Fruit fly (Drosophila melanogaster): ENCODE results near the gene Sb.

The Sb gene

dm6 chr3R:16094011-16094729, 21.8 kb upstream of the Sb start (continued):
- TF ChIP-seq fd59A (GFP tag; optimal IDR thresholded peaks at IDR 0.05) (peak; percentile 71), CG8632 (GFP tag; optimal IDR thresholded peaks at IDR 0.05) (peak; percentile 77), CG3919 (GFP tag; optimal IDR thresholded peaks at IDR 0.05) (peak; percentile 84), Smox (GFP tag; optimal IDR thresholded peaks at IDR 0.05) (no peak), Ets21C (GFP tag; optimal IDR thresholded peaks at IDR 0.05) (no peak), CG6163 (GFP tag; IDR thresholded peaks at IDR 0.05) (peak; percentile 68; the same call in 2 of the 3 replicates), esn (GFP tag; optimal IDR thresholded peaks at IDR 0.05) (peak; percentile 75), acj6 (GFP tag; optimal IDR thresholded peaks at IDR 0.05) (peak; percentile 83), dsx (GFP tag; optimal IDR thresholded peaks at IDR 0.05; ENCODE audit: poor library complexity, severe bottlenecking) (peak; percentile 71), fd85E (GFP tag; optimal IDR thresholded peaks at IDR 0.05) (no peak), Ets96B (tag; optimal IDR thresholded peaks at IDR 0.05) (peak; percentile 80), OdsH (GFP tag; optimal IDR thresholded peaks at IDR 0.05) (peak; percentile 87), vri (GFP tag; optimal IDR thresholded peaks at IDR 0.05) (no peak), CG6854 (GFP tag; optimal IDR thresholded peaks at IDR 0.05) (peak; percentile 26), CG32006 (GFP tag; optimal IDR thresholded peaks at IDR 0.05) (peak; percentile 94), CG11294 (GFP tag; IDR thresholded peaks at IDR 0.05) (no peak; the same call in none of the 2 replicates), Met (GFP tag; optimal IDR thresholded peaks at IDR 0.05) (peak; percentile 60), Eip75B (GFP tag; optimal IDR thresholded peaks at IDR 0.05) (peak; percentile 73), Hr38 (GFP tag; optimal IDR thresholded peaks at IDR 0.05) (no peak), CG10669 (GFP tag; optimal IDR thresholded peaks at IDR 0.05) (peak; percentile 76), ss (GFP tag; optimal IDR thresholded peaks at IDR 0.05) (peak; percentile 83 to 89), net (GFP tag; optimal IDR thresholded peaks at IDR 0.05) (peak; percentile 84), spab (GFP tag; optimal IDR thresholded peaks at IDR 0.05) (peak; percentile 83), CG16779 (tag; optimal IDR thresholded peaks at IDR 0.05) (peak; percentile 78)

- TF ChIP-seq CG6792 (GFP tag; optimal IDR thresholded peaks at IDR 0.05) = no peak
- TF ChIP-seq eg (GFP tag; IDR thresholded peaks at IDR 0.05) = no peak
- no peak for TF ChIP-seq dsx (GFP tag; optimal IDR thresholded peaks at IDR 0.05; ENCODE audit: poor library complexity, severe bottlenecking)
- no peak for TF ChIP-seq spab (GFP tag; optimal IDR thresholded peaks at IDR 0.05)
- peak; percentile 17 for TF ChIP-seq CG32006 (GFP tag; optimal IDR thresholded peaks at IDR 0.05)
- peak; percentile 28 for TF ChIP-seq Eip78C (GFP tag)
- peak; percentile 35 for TF ChIP-seq fkh (GFP tag; optimal IDR thresholded peaks at IDR 0.05)
Measured at dm6 chr3R:16094918-16095317, 21.0 kb upstream of the Sb start.

dm6 chr3R:16097661-16098329, 18.2 kb upstream of the Sb start:
- peak; percentile 97 for TF ChIP-seq CG11294 (GFP tag; IDR thresholded peaks at IDR 0.05)
- peak; percentile 100 for TF ChIP-seq CG11902 (GFP tag; optimal IDR thresholded peaks at IDR 0.05)
- TF ChIP-seq Ets96B (tag; optimal IDR thresholded peaks at IDR 0.05) = peak; percentile 99
- TF ChIP-seq CG6792 (GFP tag; optimal IDR thresholded peaks at IDR 0.05) = peak; percentile 99
- peak; percentile 98 for TF ChIP-seq eg (GFP tag; IDR thresholded peaks at IDR 0.05)
- TF ChIP-seq CG8319 (GFP tag; optimal IDR thresholded peaks at IDR 0.05) = peak; percentile 99
- peak; percentile 99 for TF ChIP-seq lz (GFP tag; optimal IDR thresholded peaks at IDR 0.05)
- TF ChIP-seq Eip75B (GFP tag; optimal IDR thresholded peaks at IDR 0.05) = peak; percentile 99
- peak; percentile 96 for TF ChIP-seq CG4318 (GFP tag; optimal IDR thresholded peaks at IDR 0.05)
- TF ChIP-seq CG34406 (GFP tag; optimal IDR thresholded peaks at IDR 0.05) = peak; percentile 98
- TF ChIP-seq CG11762 (GFP tag; optimal IDR thresholded peaks at IDR 0.05; ENCODE audit: insufficient read depth) = peak; percentile 99
- peak; percentile 98 for TF ChIP-seq CG1621 (tag; optimal IDR thresholded peaks at IDR 0.05)
- TF ChIP-seq Lpt (GFP tag; optimal IDR thresholded peaks at IDR 0.05) = peak; percentile 98
- TF ChIP-seq dac (GFP tag; optimal IDR thresholded peaks at IDR 0.05) = peak; percentile 93
- TF ChIP-seq dsx (GFP tag; optimal IDR thresholded peaks at IDR 0.05; ENCODE audit: poor library complexity, severe bottlenecking) = peak; percentile 97
- TF ChIP-seq vri (GFP tag; optimal IDR thresholded peaks at IDR 0.05) = peak; percentile 97
- TF ChIP-seq Eip78C (GFP tag) = peak; percentile 100
- TF ChIP-seq fd59A (GFP tag; optimal IDR thresholded peaks at IDR 0.05) = peak; percentile 99
- peak; percentile 99 for TF ChIP-seq cyc (GFP tag; optimal IDR thresholded peaks at IDR 0.05)
- peak; percentile 99 for TF ChIP-seq CG10669 (GFP tag; optimal IDR thresholded peaks at IDR 0.05)
- peak; percentile 99 for TF ChIP-seq Smox (GFP tag; optimal IDR thresholded peaks at IDR 0.05)
- TF ChIP-seq Ets21C (GFP tag; optimal IDR thresholded peaks at IDR 0.05) = peak; percentile 99
- TF ChIP-seq Hr4 (GFP tag; optimal IDR thresholded peaks at IDR 0.05) = peak; percentile 99
- peak; percentile 96 for TF ChIP-seq fd85E (GFP tag; optimal IDR thresholded peaks at IDR 0.05)
- peak; percentile 98 for TF ChIP-seq CG15336 (GFP tag; IDR thresholded peaks at IDR 0.05)
- peak; percentile 98 for TF ChIP-seq Sox15 (GFP tag; optimal IDR thresholded peaks at IDR 0.05)
- TF ChIP-seq Met (GFP tag; optimal IDR thresholded peaks at IDR 0.05) = peak; percentile 99
- TF ChIP-seq CG9139 (GFP tag; optimal IDR thresholded peaks at IDR 0.05) = peak; percentile 97
- peak; percentile 95 for TF ChIP-seq Blimp-1 (GFP tag; optimal IDR thresholded peaks at IDR 0.05)
- TF ChIP-seq esn (GFP tag; optimal IDR thresholded peaks at IDR 0.05) = peak; percentile 99

Data from whole organism, prepupa.